Worm (Caenorhabditis elegans) whole organism, L4 larva: ENCODE results near the gene tatn-1.
A peak's percentile ranks its signal among the peaks of the same experiment; 100 is the strongest.

Experiments used
- D1046.2 ChIP-seq: fragments of 200-800 bp; sonication (Bioruptor generic); IDR thresholded peaks from 2 replicates; pipeline ENCODE4 v1.3.6; 2022; ENCODE audit warnings: missing genetic modification characterization, missing compliant biosample characterization
- F37D6.2 ChIP-seq: sonication (generic microtip); optimal IDR thresholded peaks from 2 replicates; lab custom pipeline; 2016; ENCODE audit warnings: mild to moderate bottlenecking, missing genetic modification characterization, missing compliant biosample characterization
- F44E2.7 ChIP-seq: fragments of 200-800 bp; sonication (Bioruptor generic); IDR thresholded peaks from 2 replicates; pipeline ENCODE4 v2.1.2; 2022; ENCODE audit warnings: missing genetic modification characterization, missing compliant biosample characterization
- T20F7.1 ChIP-seq: fragments of 200-800 bp; sonication (Bioruptor generic); optimal IDR thresholded peaks from 2 replicates; lab custom pipeline; 2018; ENCODE audit warnings: mild to moderate bottlenecking, missing genetic modification characterization, missing compliant biosample characterization
- Y48G9A.11 ChIP-seq: fragments of 200-800 bp; sonication (Bioruptor generic); IDR thresholded peaks from 2 replicates; pipeline ENCODE4 v1.3.6; 2022; ENCODE audit warnings: missing genetic modification reagents, missing genetic modification characterization, missing compliant biosample characterization
- Y75B8A.6 ChIP-seq: fragments of 200-800 bp; sonication (Bioruptor generic); IDR thresholded peaks from 2 replicates; pipeline ENCODE4 v1.3.6; 2022; ENCODE audit warnings: missing genetic modification reagents, missing genetic modification characterization, missing compliant biosample characterization
- ZK337.2 ChIP-seq: fragments of 200-800 bp; sonication (Bioruptor generic); IDR thresholded peaks from 2 replicates; pipeline ENCODE4 v1.3.6; 2022; ENCODE audit warnings: missing genetic modification reagents, missing genetic modification characterization, missing compliant biosample characterization
- arid-1 ChIP-seq: fragments of 200-800 bp; sonication (Bioruptor generic); conservative IDR thresholded peaks from 2 replicates; pipeline ENCODE4 v1.3.6; 2022; ENCODE audit warnings: missing genetic modification reagents, missing genetic modification characterization, missing compliant biosample characterization
- ceh-20 ChIP-seq: fragments of 200-800 bp; sonication (Bioruptor generic); IDR thresholded peaks from 2 replicates; pipeline ENCODE4 v1.3.6; 2022; ENCODE audit warnings: missing genetic modification reagents, missing genetic modification characterization, missing compliant biosample characterization
- ceh-62 ChIP-seq: sonication (generic microtip); optimal IDR thresholded peaks from 2 replicates; lab custom pipeline; 2017; ENCODE audit warnings: missing biosample characterization, missing genetic modification characterization
- ceh-82 ChIP-seq: sonication (generic microtip); optimal IDR thresholded peaks from 2 replicates; lab custom pipeline; 2017; ENCODE audit warnings: missing biosample characterization, missing genetic modification characterization
- ces-1 ChIP-seq: fragments of 150-350 bp; sonication (generic microtip); optimal IDR thresholded peaks from 4 replicates; lab custom pipeline; 2014; ENCODE audit warnings: missing biosample characterization, missing genetic modification reagents, missing genetic modification characterization
- ctbp-1 ChIP-seq: fragments of 200-800 bp; sonication (Bioruptor generic); IDR thresholded peaks from 2 replicates; pipeline ENCODE4 v1.3.6; 2022; ENCODE audit warnings: missing genetic modification reagents, missing genetic modification characterization, missing compliant biosample characterization
- daf-12 ChIP-seq: fragments of 150-350 bp; optimal IDR thresholded peaks from 2 replicates; lab custom pipeline; 2014; ENCODE audit warnings: missing biosample characterization, missing genetic modification reagents, missing genetic modification characterization
- daf-16 ChIP-seq, 3 experiments: sonication (generic microtip); optimal IDR thresholded peaks; 2 replicates each; lab custom pipeline; 2016 to 2017; ENCODE audit warnings: missing genetic modification characterization in 3 of 3, missing genetic modification reagents in 3 of 3, mild to moderate bottlenecking in 2 of 3, missing compliant biosample characterization in 2 of 3, missing biosample characterization in 1 of 3, moderate library complexity in 1 of 3
- daf-8 ChIP-seq: fragments of 200-800 bp; sonication (Bioruptor generic); IDR thresholded peaks from 2 replicates; pipeline ENCODE4 v1.3.6; 2022; ENCODE audit warnings: missing genetic modification characterization, missing compliant biosample characterization
- dmd-6 ChIP-seq: fragments of 200-800 bp; sonication (Bioruptor generic); IDR thresholded peaks from 2 replicates; pipeline ENCODE4 v1.3.6; 2022; ENCODE audit warnings: missing genetic modification reagents, missing genetic modification characterization, missing compliant biosample characterization
- dmd-9 ChIP-seq: fragments of 200-800 bp; sonication (Bioruptor generic); IDR thresholded peaks from 2 replicates; pipeline ENCODE4 v1.3.6; 2022; ENCODE audit warnings: missing genetic modification reagents, missing genetic modification characterization, missing compliant biosample characterization
- duxl-1 ChIP-seq: sonication (generic microtip); optimal IDR thresholded peaks from 2 replicates; lab custom pipeline; 2016; ENCODE audit warnings: mild to moderate bottlenecking, missing genetic modification characterization, moderate library complexity, missing compliant biosample characterization; ENCODE audit not compliant: poor library complexity
- gei-8 ChIP-seq: fragments of 200-800 bp; sonication (Bioruptor generic); optimal IDR thresholded peaks from 2 replicates; lab custom pipeline; 2018; ENCODE audit warnings: mild to moderate bottlenecking, missing genetic modification characterization, missing compliant biosample characterization
- hif-1 ChIP-seq, 2 experiments: sonication (generic microtip); optimal IDR thresholded peaks; 2 replicates each; lab custom pipeline; 2016 to 2017; ENCODE audit warnings: missing compliant biosample characterization in 2 of 2, missing genetic modification characterization in 2 of 2, missing genetic modification reagents in 2 of 2, missing genotype in 2 of 2, mild to moderate bottlenecking in 1 of 2
- hlh-30 ChIP-seq: sonication (generic microtip); optimal IDR thresholded peaks from 2 replicates; lab custom pipeline; 2017; ENCODE audit warnings: antibody characterized with exemption, mild to moderate bottlenecking, missing genetic modification characterization, missing compliant biosample characterization; ENCODE audit not compliant: insufficient read depth
- lin-29 ChIP-seq: fragments of 200-800 bp; sonication (Bioruptor generic); IDR thresholded peaks from 2 replicates; pipeline ENCODE4 v1.3.6; 2022; ENCODE audit warnings: missing genetic modification reagents, missing genetic modification characterization, missing compliant biosample characterization
- lin-38 ChIP-seq: fragments of 200-800 bp; sonication (Bioruptor generic); IDR thresholded peaks from 2 replicates; pipeline ENCODE4 v1.3.6; 2022; ENCODE audit warnings: missing genetic modification reagents, missing genetic modification characterization, missing compliant biosample characterization
- lsy-2 ChIP-seq, 2 experiments: fragments of 150-350 bp in 1 of 2; sonication (generic microtip) in 1 of 2; optimal IDR thresholded peaks; 2 replicates each; lab custom pipeline; 2014 to 2017; ENCODE audit warnings: missing biosample characterization in 2 of 2, missing genetic modification characterization in 2 of 2
- mdl-1 ChIP-seq, 2 experiments: fragments of 150-350 bp in 1 of 2; sonication (generic microtip) in 1 of 2; optimal IDR thresholded peaks; 2 replicates each; lab custom pipeline; 2014 to 2017; ENCODE audit warnings: missing biosample characterization in 2 of 2, missing genetic modification characterization in 2 of 2
- mep-1 ChIP-seq: fragments of 150-350 bp; sonication (generic microtip); optimal IDR thresholded peaks from 3 replicates; lab custom pipeline; 2014; ENCODE audit warnings: missing biosample characterization, missing genetic modification characterization
- mxl-2 ChIP-seq: fragments of 200-800 bp; sonication (Bioruptor generic); conservative IDR thresholded peaks from 2 replicates; pipeline ENCODE4 v1.3.6; 2022; ENCODE audit warnings: missing genetic modification reagents, missing genetic modification characterization, missing compliant biosample characterization
- mxl-3 ChIP-seq: fragments of 200-800 bp; sonication (Bioruptor generic); optimal IDR thresholded peaks from 2 replicates; lab custom pipeline; 2018; ENCODE audit warnings: mild to moderate bottlenecking, missing genetic modification characterization, missing compliant biosample characterization
- nhr-102 ChIP-seq: sonication (generic microtip); optimal IDR thresholded peaks from 2 replicates; lab custom pipeline; 2016; ENCODE audit warnings: mild to moderate bottlenecking, missing genetic modification characterization, moderate library complexity, missing compliant biosample characterization
- nhr-111 ChIP-seq: fragments of 200-800 bp; sonication (Bioruptor generic); optimal IDR thresholded peaks from 2 replicates; lab custom pipeline; 2018; ENCODE audit warnings: mild to moderate bottlenecking, missing genetic modification characterization, missing compliant biosample characterization
- nhr-25 ChIP-seq: sonication (generic microtip); optimal IDR thresholded peaks from 2 replicates; lab custom pipeline; 2017; ENCODE audit warnings: missing genetic modification characterization, mild to moderate bottlenecking, missing compliant biosample characterization, antibody characterized with exemption, moderate library complexity, borderline replicate concordance; ENCODE audit not compliant: insufficient read depth
- nhr-41 ChIP-seq: fragments of 200-800 bp; sonication (Bioruptor generic); IDR thresholded peaks from 2 replicates; pipeline ENCODE4 v1.3.6; 2022; ENCODE audit warnings: missing genetic modification reagents, missing genetic modification characterization, missing compliant biosample characterization
- nhr-42 ChIP-seq: fragments of 200-800 bp; sonication (Bioruptor generic); IDR thresholded peaks from 2 replicates; pipeline ENCODE4 v1.3.6; 2022; ENCODE audit warnings: missing genetic modification characterization, missing compliant biosample characterization
- nhr-48 ChIP-seq: sonication (generic microtip); optimal IDR thresholded peaks from 2 replicates; lab custom pipeline; 2016; ENCODE audit warnings: mild to moderate bottlenecking, missing genetic modification characterization, missing compliant biosample characterization
- nhr-6 ChIP-seq: fragments of 150-350 bp; optimal IDR thresholded peaks from 2 replicates; lab custom pipeline; 2014; ENCODE audit warnings: missing biosample characterization, missing genetic modification characterization
- nhr-77 ChIP-seq: fragments of 150-350 bp; optimal IDR thresholded peaks from 2 replicates; lab custom pipeline; 2014; ENCODE audit warnings: missing biosample characterization, missing genetic modification characterization
- php-3 ChIP-seq: fragments of 200-800 bp; sonication (Bioruptor generic); IDR thresholded peaks from 2 replicates; pipeline ENCODE4 v1.3.6; 2022; ENCODE audit warnings: missing genetic modification reagents, missing genetic modification characterization, missing compliant biosample characterization
- pqm-1 ChIP-seq: sonication (generic microtip); optimal IDR thresholded peaks from 2 replicates; lab custom pipeline; 2017; ENCODE audit warnings: missing biosample characterization, missing genetic modification characterization
- rbr-2 ChIP-seq: sonication (generic microtip); optimal IDR thresholded peaks from 2 replicates; lab custom pipeline; 2016; ENCODE audit warnings: missing genotype, missing genetic modification characterization, missing compliant biosample characterization
- set-16 ChIP-seq: fragments of 200-800 bp; sonication (Bioruptor generic); IDR thresholded peaks from 2 replicates; pipeline ENCODE4 v1.3.6; 2022; ENCODE audit warnings: missing genetic modification reagents, missing genetic modification characterization, missing compliant biosample characterization
- skn-1 ChIP-seq: fragments of 150-350 bp; optimal IDR thresholded peaks from 2 replicates; lab custom pipeline; 2014; ENCODE audit warnings: missing biosample characterization, missing genetic modification characterization
- spr-3 ChIP-seq: fragments of 200-800 bp; sonication (Bioruptor generic); optimal IDR thresholded peaks from 2 replicates; lab custom pipeline; 2018; ENCODE audit warnings: mild to moderate bottlenecking, missing genetic modification characterization, missing compliant biosample characterization
- tag-97 ChIP-seq: fragments of 200-800 bp; sonication (Bioruptor generic); IDR thresholded peaks from 2 replicates; pipeline ENCODE4 v1.3.6; 2022; ENCODE audit warnings: missing genetic modification characterization, missing compliant biosample characterization
- tra-1 ChIP-seq: fragments of 200-800 bp; sonication (Bioruptor generic); IDR thresholded peaks from 2 replicates; pipeline ENCODE4 v1.3.6; 2022; ENCODE audit warnings: missing genetic modification reagents, missing genetic modification characterization, missing compliant biosample characterization
- unc-130 ChIP-seq: sonication (generic microtip); optimal IDR thresholded peaks from 2 replicates; lab custom pipeline; 2016; ENCODE audit warnings: missing genetic modification reagents, missing genetic modification characterization, missing compliant biosample characterization
- unc-39 ChIP-seq: sonication (generic microtip); optimal IDR thresholded peaks from 2 replicates; lab custom pipeline; 2017; ENCODE audit warnings: missing biosample characterization, missing genetic modification characterization
- unc-62 ChIP-seq, 3 experiments: fragments of 150-350 bp in 1 of 3; sonication (generic microtip); optimal IDR thresholded peaks in 2 of 3; peaks in 1 of 3; 1 replicate in 1 of 3; 2 replicates in 2 of 3; lab custom pipeline; 2014 to 2017; ENCODE audit warnings: missing biosample characterization in 3 of 3, missing genetic modification characterization in 3 of 3, missing genetic modification reagents in 3 of 3, missing genotype in 1 of 3

Gene tatn-1

ce11 chrX:14824490-14825050 lies 33.8 kb downstream of the tatn-1 start, which contains the start of gene mbk-1:
TSS of gene mbk-1 (minus strand) at chrX:14824540.
- TF ChIP-seq nhr-77 (peak; percentile 76), unc-130 (GFP tag; lab: Kevin White, UChicago) (no peak), lin-38 (GFP tag; lab: Robert Waterston, UW) (no peak; the same call in 1 of the 2 replicates), pqm-1 (tag; lab: Kevin White, UChicago) (peak; percentile 5), ceh-20 (GFP tag; lab: Robert Waterston, UW) (peak; percentile 70; the same call in 1 of the 2 replicates), set-16 (GFP tag; lab: Robert Waterston, UW) (no peak), daf-16 (GFP tag; optimal IDR thresholded peaks at IDR 0.05; lab: Kevin White, UChicago) (no peak), daf-16 (tag; optimal IDR thresholded peaks at IDR 0.05; lab: Kevin White, UChicago) (peak; percentile 76), nhr-102 (no peak), tra-1 (GFP tag; lab: Robert Waterston, UW) (0 out of 2 replicates have a peak, but pooled peaks have one; percentile 8), T20F7.1 (no peak), Y75B8A.6 (GFP tag; lab: Robert Waterston, UW) (no peak), ceh-82 (tag; lab: Kevin White, UChicago) (no peak), ctbp-1 (0 out of 2 replicates have a peak, but pooled peaks have one; percentile 26), mxl-2 (GFP tag; lab: Robert Waterston, UW) (no peak), ceh-62 (tag; lab: Kevin White, UChicago) (no peak), spr-3 (GFP tag; lab: Kevin White, UChicago) (no peak), ZK337.2 (GFP tag; lab: Robert Waterston, UW) (no peak), gei-8 (GFP tag; lab: Kevin White, UChicago) (no peak), D1046.2 (GFP tag; lab: Robert Waterston, UW) (no peak), F44E2.7 (GFP tag; lab: Robert Waterston, UW) (no peak), nhr-111 (GFP tag; lab: Kevin White, UChicago) (no peak), hif-1 (tag; optimal IDR thresholded peaks at IDR 0.05; lab: Kevin White, UChicago) (peak in 1 of 2 experiments; percentile 27), nhr-25 (tag; lab: Kevin White, UChicago) (peak; percentile 36), ces-1 (GFP tag; lab: Kevin White, UChicago) (no peak), tag-97 (GFP tag; lab: Robert Waterston, UW) (no peak), hlh-30 (peak; percentile 98), daf-12 (tag; lab: Kevin White, UChicago) (no peak), nhr-41 (GFP tag; lab: Robert Waterston, UW) (no peak), F37D6.2 (peak; percentile 5), Y48G9A.11 (GFP tag; lab: Robert Waterston, UW) (no peak), unc-39 (no peak), lin-29 (GFP tag; lab: Robert Waterston, UW) (no peak), daf-8 (no peak), unc-62 (GFP tag; optimal IDR thresholded peaks at IDR 0.05 in 1 of 2; lab: Kevin White, UChicago) (peak in 1 of 2 experiments; percentile 50), unc-62 (tag; optimal IDR thresholded peaks at IDR 0.05; lab: Kevin White, UChicago) (no peak), nhr-48 (tag; lab: Kevin White, UChicago) (peak; percentile 46), lsy-2 (tag; optimal IDR thresholded peaks at IDR 0.05; lab: Kevin White, UChicago) (peak in 1 of 2 experiments; percentile 76), mdl-1 (tag; optimal IDR thresholded peaks at IDR 0.05; lab: Kevin White, UChicago) (peak; percentile 49 to 90), dmd-9 (GFP tag; lab: Robert Waterston, UW) (no peak), duxl-1 (no peak), rbr-2 (tag; lab: Kevin White, UChicago) (peak; percentile 51), arid-1 (GFP tag; lab: Robert Waterston, UW) (peak; percentile 52; the same call in 1 of the 2 replicates), nhr-6 (tag; lab: Kevin White, UChicago) (peak; percentile 6), skn-1 (no peak), mxl-3 (GFP tag; lab: Kevin White, UChicago) (peak; percentile 75), dmd-6 (GFP tag; lab: Robert Waterston, UW) (peak; percentile 75), nhr-42 (GFP tag; lab: Robert Waterston, UW) (0 out of 2 replicates have a peak, but pooled peaks have one; percentile 56), mep-1 (tag; lab: Kevin White, UChicago) (peak; percentile 86), php-3 (GFP tag; lab: Robert Waterston, UW) (no peak)
